Worm (Caenorhabditis elegans) whole organism, late embryonic: ENCODE results near the gene srh-88.
"Not testable (repeated sequence)": the region's sequence is repeated elsewhere in the genome, so short reads cannot be mapped to it uniquely, and the experiment has no call there.

Source experiments
- ama-1 ChIP-seq: fragments of 150-350 bp; optimal IDR thresholded peaks from 2 replicates; lab custom pipeline; 2014
- ceh-19 ChIP-seq: fragments of 200-800 bp; sonication (Bioruptor generic); optimal IDR thresholded peaks from 2 replicates; lab custom pipeline; 2018; ENCODE audit warnings: mild to moderate bottlenecking, missing genetic modification characterization, missing compliant biosample characterization
- ceh-48 ChIP-seq: sonication (generic microtip); optimal IDR thresholded peaks from 2 replicates; lab custom pipeline; 2016; ENCODE audit warnings: missing genetic modification characterization, inconsistent platforms, missing compliant biosample characterization
- fax-1 ChIP-seq: sonication (generic microtip); optimal IDR thresholded peaks from 2 replicates; lab custom pipeline; 2016; ENCODE audit warnings: missing genotype, missing genetic modification characterization, missing compliant biosample characterization
- nhr-11 ChIP-seq: fragments of 150-350 bp; optimal IDR thresholded peaks from 2 replicates; lab custom pipeline; 2014; ENCODE audit warnings: missing biosample characterization, missing genetic modification characterization
- pqm-1 ChIP-seq: sonication (generic microtip); optimal IDR thresholded peaks from 2 replicates; lab custom pipeline; 2016; ENCODE audit warnings: missing genetic modification characterization, missing compliant biosample characterization
- zip-5 ChIP-seq: sonication (generic microtip); optimal IDR thresholded peaks from 2 replicates; lab custom pipeline; 2016; ENCODE audit warnings: missing genetic modification characterization, missing compliant biosample characterization

DNA sequence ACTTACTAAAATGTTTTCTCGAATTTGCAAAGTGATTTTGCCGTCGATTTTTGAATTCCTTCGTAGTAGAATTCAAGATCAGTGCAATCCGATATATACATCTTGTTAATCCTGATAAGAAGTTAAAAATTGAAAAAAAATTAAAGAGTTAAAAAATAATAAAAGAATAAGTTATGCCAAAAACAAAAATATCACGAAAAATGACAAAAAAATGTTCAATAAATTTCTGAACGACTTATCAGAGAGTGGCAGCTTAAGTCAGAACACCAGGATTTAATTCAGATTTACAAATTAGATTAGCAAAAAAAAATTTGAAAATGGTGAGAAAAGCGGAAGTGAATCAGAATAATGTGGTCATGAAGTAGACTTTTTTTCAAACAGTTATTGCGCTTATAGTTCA is 10.6 kb upstream of the srh-88 start, which contains the start of gene srw-123:
- TF ChIP-seq zip-5 (tag; lab: Kevin White, UChicago); ceh-48 (tag; lab: Kevin White, UChicago); pqm-1 (tag; lab: Kevin White, UChicago); ceh-19 (GFP tag; lab: Kevin White, UChicago); fax-1 (tag; lab: Kevin White, UChicago); nhr-11 (tag; lab: Kevin White, UChicago); ama-1 (lab: Kevin White, UChicago): not testable (repeated sequence)
